Fruit fly (Drosophila melanogaster) whole organism, embryonic: ENCODE results near the gene CG14270.
A peak's percentile ranks its signal among the peaks of the same experiment; 100 is the strongest.

Source experiments
- ATbp ChIP-seq: fragments of 200-800 bp; sonication (Bioruptor generic); optimal IDR thresholded peaks from 2 replicates; lab custom pipeline; 2017; ENCODE audit warnings: missing biosample characterization, mild to moderate bottlenecking, missing genetic modification characterization, missing genetic modification reagents
- B-H1 ChIP-seq: fragments of 200-800 bp; sonication (Bioruptor generic); IDR thresholded peaks from 3 replicates; pipeline ENCODE4 v1.3.6; 2022; ENCODE audit warnings: missing biosample characterization, missing genetic modification characterization
- Blimp-1 ChIP-seq: fragments of 200-800 bp; sonication (Bioruptor generic); optimal IDR thresholded peaks from 3 replicates; lab custom pipeline; 2018; ENCODE audit warnings: missing biosample characterization, missing genetic modification characterization, mild to moderate bottlenecking, moderate library complexity, missing genetic modification reagents
- BtbVII ChIP-seq: fragments of 200-800 bp; sonication (Bioruptor generic); optimal IDR thresholded peaks from 3 replicates; lab custom pipeline; 2017; ENCODE audit warnings: missing biosample characterization, mild to moderate bottlenecking, missing genetic modification characterization
- CG11504 ChIP-seq: fragments of 200-800 bp; sonication (Bioruptor generic); optimal IDR thresholded peaks from 3 replicates; lab custom pipeline; 2019; ENCODE audit warnings: missing biosample characterization, mild to moderate bottlenecking, missing genetic modification characterization, moderate library complexity
- CG11560 ChIP-seq: fragments of 200-800 bp; sonication (Bioruptor generic); IDR thresholded peaks from 3 replicates; pipeline ENCODE4 v1.3.6; 2022; ENCODE audit warnings: missing biosample characterization, missing genetic modification characterization
- CG1529 ChIP-seq: fragments of 200-800 bp; sonication (Bioruptor generic); optimal IDR thresholded peaks from 3 replicates; lab custom pipeline; 2018; ENCODE audit warnings: missing biosample characterization, missing genetic modification characterization
- CG15479 ChIP-seq: fragments of 200-800 bp; sonication (Bioruptor generic); optimal IDR thresholded peaks from 3 replicates; lab custom pipeline; 2019; ENCODE audit warnings: missing biosample characterization, mild to moderate bottlenecking, missing genetic modification characterization, moderate library complexity
- CG16863 ChIP-seq: fragments of 200-800 bp; sonication (Bioruptor generic); optimal IDR thresholded peaks from 3 replicates; lab custom pipeline; 2016; ENCODE audit warnings: missing biosample characterization, missing genetic modification characterization
- CG17328 ChIP-seq: fragments of 200-800 bp; sonication (Bioruptor generic); IDR thresholded peaks from 2 replicates; pipeline ENCODE4 v1.3.6; 2022; ENCODE audit warnings: missing biosample characterization, missing genetic modification characterization
- CG17912 ChIP-seq: fragments of 200-800 bp; sonication (Bioruptor generic); optimal IDR thresholded peaks from 2 replicates; lab custom pipeline; 2018; ENCODE audit warnings: missing biosample characterization, mild to moderate bottlenecking, missing genetic modification characterization
- CG2678 ChIP-seq: fragments of 200-800 bp; sonication (Bioruptor generic); optimal IDR thresholded peaks from 3 replicates; lab custom pipeline; 2019; ENCODE audit warnings: missing biosample characterization, mild to moderate bottlenecking, missing genetic modification characterization, moderate library complexity
- CG2712 ChIP-seq: fragments of 200-800 bp; optimal IDR thresholded peaks from 3 replicates; lab custom pipeline; 2019; ENCODE audit warnings: missing biosample characterization, mild to moderate bottlenecking, missing genetic modification characterization, moderate library complexity
- CG2875 ChIP-seq: fragments of 200-800 bp; sonication (Bioruptor generic); optimal IDR thresholded peaks from 2 replicates; lab custom pipeline; 2017; ENCODE audit warnings: missing biosample characterization, mild to moderate bottlenecking, missing genetic modification characterization, missing genetic modification reagents
- CG32772 ChIP-seq: fragments of 200-800 bp; sonication (Bioruptor generic); IDR thresholded peaks from 2 replicates; pipeline ENCODE4 v1.3.6; 2022; ENCODE audit warnings: missing biosample characterization, missing genetic modification characterization
- CG3407 ChIP-seq: fragments of 200-800 bp; sonication (Bioruptor generic); optimal IDR thresholded peaks from 2 replicates; lab custom pipeline; 2018; ENCODE audit warnings: missing biosample characterization, mild to moderate bottlenecking, missing genetic modification characterization
- CG5953 ChIP-seq: fragments of 200-800 bp; sonication (Bioruptor generic); IDR thresholded peaks from 2 replicates; pipeline ENCODE4 v1.3.6; 2022; ENCODE audit warnings: missing biosample characterization, missing genetic modification characterization
- CG7839 ChIP-seq: fragments of 200-800 bp; sonication (Bioruptor generic); optimal IDR thresholded peaks from 3 replicates; lab custom pipeline; 2018; ENCODE audit warnings: missing biosample characterization, mild to moderate bottlenecking, missing genetic modification characterization, moderate library complexity
- CG8290 ChIP-seq, 3 experiments: fragments of 200-800 bp; sonication (Bioruptor generic); optimal IDR thresholded peaks; 2 replicates each; lab custom pipeline; 2016 to 2019; ENCODE audit warnings: missing biosample characterization in 3 of 3, missing genetic modification characterization in 3 of 3, mild to moderate bottlenecking in 2 of 3, moderate library complexity in 1 of 3
- CG9932 ChIP-seq: fragments of 200-800 bp; sonication (Bioruptor generic); IDR thresholded peaks from 2 replicates; pipeline ENCODE4 v1.3.6; 2022; ENCODE audit warnings: missing biosample characterization, missing genetic modification characterization
- Gug ChIP-seq: fragments of 200-800 bp; sonication (Bioruptor generic); IDR thresholded peaks from 4 replicates; pipeline ENCODE4 v1.3.6; 2022; ENCODE audit warnings: missing biosample characterization, missing genetic modification characterization
- Hmx ChIP-seq: fragments of 200-800 bp; sonication (Bioruptor generic); optimal IDR thresholded peaks from 2 replicates; lab custom pipeline; 2016; ENCODE audit warnings: missing biosample characterization, missing genetic modification characterization
- Hr51 ChIP-seq, 2 experiments: fragments of 200-800 bp; sonication (Bioruptor generic); optimal IDR thresholded peaks; 2 replicates in 1 of 2; 3 replicates in 1 of 2; lab custom pipeline; 2016 to 2018; ENCODE audit warnings: missing biosample characterization in 2 of 2, missing genetic modification characterization in 2 of 2, mild to moderate bottlenecking in 1 of 2, moderate library complexity in 1 of 2
- MESR4 ChIP-seq: fragments of 200-800 bp; sonication (Bioruptor generic); optimal IDR thresholded peaks from 2 replicates; lab custom pipeline; 2018; ENCODE audit warnings: missing biosample characterization, mild to moderate bottlenecking, missing genetic modification characterization, moderate library complexity
- Med ChIP-seq: fragments of 200-800 bp; sonication (Bioruptor generic); peaks from one replicate; lab custom pipeline; 2016; ENCODE audit warnings: missing biosample characterization, missing genetic modification characterization, mild to moderate bottlenecking, inconsistent platforms, moderate library complexity
- Oli ChIP-seq: fragments of 200-800 bp; sonication (Bioruptor generic); optimal IDR thresholded peaks from 2 replicates; lab custom pipeline; 2018; ENCODE audit warnings: missing biosample characterization, mild to moderate bottlenecking, missing genetic modification characterization, moderate library complexity
- Sox102F ChIP-seq: fragments of 200-800 bp; sonication (Bioruptor generic); optimal IDR thresholded peaks from 2 replicates; lab custom pipeline; 2018; ENCODE audit warnings: missing biosample characterization, mild to moderate bottlenecking, missing genetic modification characterization, moderate library complexity
- Ssrp ChIP-seq: fragments of 200-800 bp; sonication (Bioruptor generic); optimal IDR thresholded peaks from 2 replicates; lab custom pipeline; 2018; ENCODE audit warnings: missing biosample characterization, mild to moderate bottlenecking, missing genetic modification characterization, moderate library complexity
- Stat92E ChIP-seq, 3 experiments: fragments of >200 bp in 2 of 3; fragments of 200-800 bp in 1 of 3; sonication (Bioruptor generic) in 1 of 3; optimal IDR thresholded peaks; 2 replicates each; lab custom pipeline; 2017 to 2019; ENCODE audit warnings: missing biosample characterization in 3 of 3, missing genetic modification characterization in 3 of 3, mild to moderate bottlenecking in 1 of 3, moderate library complexity in 1 of 3
- Xbp1 ChIP-seq: fragments of 200-800 bp; sonication (Bioruptor generic); optimal IDR thresholded peaks from 3 replicates; lab custom pipeline; 2016; ENCODE audit warnings: missing biosample characterization, mild to moderate bottlenecking, missing genetic modification characterization
- Xrp1 ChIP-seq: fragments of 200-800 bp; sonication (Bioruptor generic); IDR thresholded peaks from 2 replicates; pipeline ENCODE4 v1.3.6; 2022; ENCODE audit warnings: missing biosample characterization, missing genetic modification characterization
- bbx ChIP-seq: fragments of 200-800 bp; sonication (Bioruptor generic); IDR thresholded peaks from 2 replicates; pipeline ENCODE4 v1.3.6; 2022; ENCODE audit warnings: missing biosample characterization, missing genetic modification characterization; ENCODE audit not compliant: partially characterized antibody
- chm ChIP-seq: fragments of 200-800 bp; sonication (Bioruptor generic); IDR thresholded peaks from 2 replicates; pipeline ENCODE4 v1.3.6; 2022; ENCODE audit warnings: missing biosample characterization, missing genetic modification characterization
- ci ChIP-seq: fragments of 200-800 bp; sonication (Bioruptor generic); IDR thresholded peaks from 3 replicates; pipeline ENCODE4 v1.3.6; 2022; ENCODE audit warnings: missing biosample characterization, missing genetic modification characterization
- croc ChIP-seq: fragments of 200-800 bp; sonication (Bioruptor generic); conservative IDR thresholded peaks from 3 replicates; pipeline ENCODE4 v1.3.6; 2022; ENCODE audit warnings: missing biosample characterization, missing genetic modification characterization
- gem ChIP-seq: fragments of 200-800 bp; sonication (Bioruptor generic); optimal IDR thresholded peaks from 2 replicates; lab custom pipeline; 2019; ENCODE audit warnings: missing biosample characterization, mild to moderate bottlenecking, missing genetic modification characterization, moderate library complexity
- ken ChIP-seq: fragments of 200-800 bp; sonication (Bioruptor generic); IDR thresholded peaks from 3 replicates; pipeline ENCODE4 v1.3.6; 2022; ENCODE audit warnings: missing biosample characterization, missing genetic modification characterization
- p53 ChIP-seq: fragments of 200-800 bp; sonication (Bioruptor generic); optimal IDR thresholded peaks from 2 replicates; lab custom pipeline; 2016; ENCODE audit warnings: missing biosample characterization, missing genetic modification characterization
- phol ChIP-seq: fragments of 200-800 bp; sonication (Bioruptor generic); optimal IDR thresholded peaks from 3 replicates; lab custom pipeline; 2018; ENCODE audit warnings: missing biosample characterization, mild to moderate bottlenecking, missing genetic modification characterization, moderate library complexity
- prd ChIP-seq, 3 experiments: fragments of >200 bp in 2 of 3; fragments of 200-800 bp in 1 of 3; sonication (Bioruptor generic) in 1 of 3; optimal IDR thresholded peaks in 2 of 3; IDR thresholded peaks in 1 of 3; 2 replicates in 2 of 3; 3 replicates in 1 of 3; pipeline versions ENCODE4 v1.3.6 to Lab custom; 2017 to 2022; ENCODE audit warnings: missing biosample characterization in 1 of 3, missing genetic modification characterization in 1 of 3
- sens ChIP-seq: fragments of 200-800 bp; sonication (Bioruptor generic); peaks from one replicate; lab custom pipeline; 2016; ENCODE audit warnings: missing biosample characterization, missing genetic modification characterization
- slbo ChIP-seq: fragments of 200-800 bp; sonication (Bioruptor generic); IDR thresholded peaks from 2 replicates; pipeline ENCODE4 v1.3.6; 2022; ENCODE audit warnings: missing biosample characterization, missing genetic modification characterization
- stwl ChIP-seq: fragments of 200-800 bp; sonication (Bioruptor generic); optimal IDR thresholded peaks from 3 replicates; lab custom pipeline; 2018; ENCODE audit warnings: missing biosample characterization, mild to moderate bottlenecking, missing genetic modification characterization, moderate library complexity
- tin ChIP-seq: fragments of 200-800 bp; sonication (Bioruptor generic); optimal IDR thresholded peaks from 3 replicates; lab custom pipeline; 2016; ENCODE audit warnings: missing biosample characterization, missing genetic modification characterization
- ttk ChIP-seq: fragments of 200-800 bp; sonication (Bioruptor generic); IDR thresholded peaks from 2 replicates; pipeline ENCODE4 v2.1.2; 2022; ENCODE audit warnings: missing biosample characterization, missing genetic modification characterization
- vvl ChIP-seq: fragments of 200-800 bp; sonication (Bioruptor generic); IDR thresholded peaks from 2 replicates; pipeline ENCODE4 v1.3.6; 2022; ENCODE audit warnings: missing biosample characterization, missing genetic modification characterization

Gene CG14270

dm6 chrX:3455431-3456001 is 29.7 kb downstream of the CG14270 start (continued):
- 0 out of 2 replicates have a peak, but pooled peaks have one; percentile 13 for TF ChIP-seq CG5953
- no peak for TF ChIP-seq CG17912 (GFP tag; lab: Kevin White, UChicago)
- TF ChIP-seq CG8290 (GFP tag; optimal IDR thresholded peaks at IDR 0.05; lab: Kevin White, UChicago): no peak
- TF ChIP-seq CG8290 (tag; optimal IDR thresholded peaks at IDR 0.05; lab: Kevin White, UChicago): peak in 1 of 2 experiments; percentile 10

dm6 chrX:3454715-3455114 is 30.5 kb downstream of the CG14270 start:
- TF ChIP-seq Gug (GFP tag; lab: Robert Waterston, UW): no peak
- peak; percentile 14 for TF ChIP-seq Ssrp (tag; lab: Kevin White, UChicago)
- no peak for TF ChIP-seq croc (GFP tag; lab: Robert Waterston, UW)
- peak; percentile 36 for TF ChIP-seq Med (GFP tag; lab: Kevin White, UChicago)
- TF ChIP-seq p53 (GFP tag; lab: Kevin White, UChicago): no peak
- TF ChIP-seq BtbVII: no peak
- TF ChIP-seq CG2712 (tag; lab: Kevin White, UChicago): peak; percentile 48
- TF ChIP-seq ATbp (GFP tag; lab: Kevin White, UChicago): peak; percentile 9
- TF ChIP-seq CG1529: peak; percentile 6
- peak; percentile 54 for TF ChIP-seq phol (tag; lab: Kevin White, UChicago)
- TF ChIP-seq chm: peak; percentile 51; the same call in 1 of the 2 replicates
- TF ChIP-seq Blimp-1 (GFP tag; lab: Kevin White, UChicago): peak; percentile 41
- TF ChIP-seq CG11560 (tag; lab: Robert Waterston, UW): no peak
- no peak for TF ChIP-seq CG16863
- peak; percentile 54 for TF ChIP-seq Sox102F (GFP tag; lab: Kevin White, UChicago)
- peak; percentile 10 for TF ChIP-seq tin
- no peak for TF ChIP-seq Hmx (GFP tag; lab: Kevin White, UChicago)
- TF ChIP-seq sens (GFP tag; lab: Kevin White, UChicago): peak; percentile 82
- peak; percentile 25; the same call in 1 of the 3 replicates for TF ChIP-seq B-H1 (GFP tag; lab: Robert Waterston, UW)
- TF ChIP-seq CG17328 (GFP tag; lab: Robert Waterston, UW): peak; percentile 31; the same call in 1 of the 2 replicates
- no peak for TF ChIP-seq vvl (GFP tag; lab: Robert Waterston, UW)
- TF ChIP-seq ken (GFP tag; lab: Robert Waterston, UW): peak; percentile 52; the same call in 1 of the 3 replicates
- TF ChIP-seq bbx (GFP tag; lab: Robert Waterston, UW): no peak
- peak; percentile 36 for TF ChIP-seq Oli (tag; lab: Kevin White, UChicago)
- no peak for TF ChIP-seq CG32772 (GFP tag; lab: Robert Waterston, UW)
- no peak for TF ChIP-seq stwl (tag; lab: Kevin White, UChicago)
- TF ChIP-seq MESR4 (GFP tag; lab: Kevin White, UChicago): no peak
- peak; percentile 20 for TF ChIP-seq CG2678
- no peak for TF ChIP-seq prd (optimal IDR thresholded peaks at IDR 0.05; lab: Kevin White, UChicago)
- TF ChIP-seq prd (GFP tag; IDR thresholded peaks at IDR 0.05; lab: Robert Waterston, UW): peak; percentile 35; the same call in 1 of the 3 replicates
- no peak for TF ChIP-seq Stat92E (GFP tag; optimal IDR thresholded peaks at IDR 0.05; lab: Kevin White, UChicago)
- no peak for TF ChIP-seq slbo (GFP tag; lab: Robert Waterston, UW)
- peak; percentile 45; the same call in 1 of the 3 replicates for TF ChIP-seq ci (GFP tag; lab: Robert Waterston, UW)
- peak; percentile 25 for TF ChIP-seq CG2875
- TF ChIP-seq CG11504 (tag; lab: Kevin White, UChicago): peak; percentile 34
- TF ChIP-seq Xrp1 (GFP tag; lab: Robert Waterston, UW): peak; percentile 64
- peak in 1 of 2 experiments; percentile 25 for TF ChIP-seq Hr51 (GFP tag; optimal IDR thresholded peaks at IDR 0.05; lab: Kevin White, UChicago)
- peak; percentile 16 for TF ChIP-seq CG3407
- peak; percentile 47 for TF ChIP-seq gem
- TF ChIP-seq CG15479 (GFP tag; lab: Kevin White, UChicago): no peak
- TF ChIP-seq Xbp1: peak; percentile 9
- no peak for TF ChIP-seq CG9932 (GFP tag; lab: Robert Waterston, UW)
- TF ChIP-seq ttk (GFP tag; lab: Robert Waterston, UW): 0 out of 2 replicates have a peak, but pooled peaks have one; percentile 8
- TF ChIP-seq CG7839 (tag; lab: Kevin White, UChicago): peak; percentile 7
